Worm (Caenorhabditis elegans) whole organism, young adult: ENCODE data around the gene srw-73.

ENCODE experiments used
- B0261.1 ChIP-seq: sonication (generic microtip); optimal IDR thresholded peaks from 2 replicates; lab custom pipeline; 2016; ENCODE audit warnings: mild to moderate bottlenecking, missing genetic modification characterization, moderate library complexity, missing compliant biosample characterization
- F10E7.11 ChIP-seq: sonication (generic microtip); optimal IDR thresholded peaks from 2 replicates; lab custom pipeline; 2017; ENCODE audit warnings: mild to moderate bottlenecking, missing genetic modification characterization, moderate library complexity, missing compliant biosample characterization
- F22D6.2 ChIP-seq: sonication (generic microtip); optimal IDR thresholded peaks from 2 replicates; lab custom pipeline; 2016; ENCODE audit warnings: mild to moderate bottlenecking, missing genetic modification characterization, missing compliant biosample characterization
- F33H1.4 ChIP-seq: fragments of 200-800 bp; sonication (Bioruptor generic); IDR thresholded peaks from 2 replicates; pipeline ENCODE4 v1.3.6; 2022; ENCODE audit warnings: missing genetic modification reagents, missing genetic modification characterization, missing compliant biosample characterization
- F49E8.2 ChIP-seq: sonication (generic microtip); optimal IDR thresholded peaks from 3 replicates; lab custom pipeline; 2017; ENCODE audit warnings: missing genetic modification characterization, mild to moderate bottlenecking, missing compliant biosample characterization, antibody characterized with exemption, moderate library complexity; ENCODE audit not compliant: insufficient read depth
- F55B11.4 ChIP-seq: sonication (generic microtip); optimal IDR thresholded peaks from 2 replicates; lab custom pipeline; 2016; ENCODE audit warnings: missing compliant biosample characterization, missing genetic modification characterization, borderline replicate concordance; ENCODE audit not compliant: insufficient read depth
- F57A8.1 ChIP-seq: fragments of 200-800 bp; sonication (Bioruptor generic); optimal IDR thresholded peaks from 2 replicates; lab custom pipeline; 2018; ENCODE audit warnings: mild to moderate bottlenecking, missing genetic modification characterization, moderate library complexity, missing compliant biosample characterization
- K12H6.12 ChIP-seq: fragments of 200-800 bp; sonication (Bioruptor generic); optimal IDR thresholded peaks from 2 replicates; lab custom pipeline; 2018; ENCODE audit warnings: mild to moderate bottlenecking, missing genetic modification characterization, missing compliant biosample characterization
- ama-1 ChIP-seq, 3 experiments: fragments of 150-350 bp in 1 of 3; sonication (generic microtip) in 2 of 3; optimal IDR thresholded peaks; 2 replicates each; lab custom pipeline; 2014 to 2018; ENCODE audit warnings: missing biosample characterization in 2 of 3, missing genetic modification characterization in 2 of 3, missing genetic modification reagents in 2 of 3
- atf-7 ChIP-seq: sonication (generic microtip); optimal IDR thresholded peaks from 2 replicates; lab custom pipeline; 2017; ENCODE audit warnings: mild to moderate bottlenecking, missing genetic modification characterization, missing compliant biosample characterization
- athp-1 ChIP-seq: sonication (generic microtip); optimal IDR thresholded peaks from 2 replicates; lab custom pipeline; 2017; ENCODE audit warnings: mild to moderate bottlenecking, missing genetic modification characterization, missing compliant biosample characterization
- attf-5 ChIP-seq: fragments of 200-800 bp; sonication (Bioruptor generic); optimal IDR thresholded peaks from 2 replicates; lab custom pipeline; 2018; ENCODE audit warnings: mild to moderate bottlenecking, missing genetic modification characterization, missing compliant biosample characterization
- attf-6 ChIP-seq: fragments of 200-800 bp; sonication (Bioruptor generic); IDR thresholded peaks from 2 replicates; pipeline ENCODE4 v1.3.6; 2022; ENCODE audit warnings: missing genetic modification reagents, missing genetic modification characterization, missing compliant biosample characterization
- ccch-3 ChIP-seq: fragments of 200-800 bp; sonication (Bioruptor generic); optimal IDR thresholded peaks from 2 replicates; lab custom pipeline; 2018; ENCODE audit warnings: mild to moderate bottlenecking, missing genetic modification characterization, missing compliant biosample characterization
- cebp-1 ChIP-seq, 2 experiments: fragments of 200-800 bp in 1 of 2; sonication (Bioruptor generic) in 1 of 2; sonication (generic microtip) in 1 of 2; IDR thresholded peaks in 1 of 2; optimal IDR thresholded peaks in 1 of 2; 2 replicates each; pipeline versions ENCODE4 v1.3.6 to Lab custom; 2017 to 2022; ENCODE audit warnings: missing compliant biosample characterization in 2 of 2, missing genetic modification characterization in 2 of 2, mild to moderate bottlenecking in 1 of 2, missing genetic modification reagents in 1 of 2, moderate library complexity in 1 of 2
- ceh-27 ChIP-seq: fragments of 200-800 bp; sonication (Bioruptor generic); optimal IDR thresholded peaks from 2 replicates; lab custom pipeline; 2018; ENCODE audit warnings: mild to moderate bottlenecking, missing genetic modification characterization, moderate library complexity, missing compliant biosample characterization
- ceh-58 ChIP-seq: fragments of 200-800 bp; sonication (Bioruptor generic); IDR thresholded peaks from 2 replicates; pipeline ENCODE4 v1.3.6; 2022; ENCODE audit warnings: missing genetic modification characterization, missing compliant biosample characterization
- ceh-91 ChIP-seq: fragments of 200-800 bp; sonication (Bioruptor generic); IDR thresholded peaks from 2 replicates; pipeline ENCODE4 v1.3.6; 2022; ENCODE audit warnings: missing genetic modification reagents, missing genetic modification characterization, missing compliant biosample characterization
- chd-7 ChIP-seq: sonication (generic microtip); optimal IDR thresholded peaks from 2 replicates; lab custom pipeline; 2016; ENCODE audit warnings: mild to moderate bottlenecking, missing genetic modification characterization, moderate library complexity, missing compliant biosample characterization
- efl-1 ChIP-seq: fragments of 150-350 bp; optimal IDR thresholded peaks from 2 replicates; lab custom pipeline; 2014; ENCODE audit warnings: missing biosample characterization, missing genetic modification reagents, missing genetic modification characterization
- him-1 ChIP-seq: sonication (generic microtip); optimal IDR thresholded peaks from 2 replicates; lab custom pipeline; 2016; ENCODE audit warnings: missing genotype, missing genetic modification reagents, missing genetic modification characterization, missing compliant biosample characterization
- hmg-1.2 ChIP-seq: fragments of 200-800 bp; sonication (Bioruptor generic); IDR thresholded peaks from 2 replicates; pipeline ENCODE4 v1.3.6; 2022; ENCODE audit warnings: missing genetic modification reagents, missing genetic modification characterization, missing compliant biosample characterization
- hrde-1 ChIP-seq: sonication (generic microtip); optimal IDR thresholded peaks from 2 replicates; lab custom pipeline; 2016; ENCODE audit warnings: missing genetic modification characterization, mild to moderate bottlenecking, missing compliant biosample characterization, moderate library complexity, missing genotype, missing genetic modification reagents, borderline replicate concordance
- lag-1 ChIP-seq: fragments of 200-800 bp; sonication (Bioruptor generic); IDR thresholded peaks from 2 replicates; pipeline ENCODE4 v1.3.6; 2022; ENCODE audit warnings: missing genetic modification reagents, missing genetic modification characterization, missing compliant biosample characterization
- let-526 ChIP-seq: fragments of 200-800 bp; sonication (Bioruptor generic); IDR thresholded peaks from 2 replicates; pipeline ENCODE4 v1.3.6; 2022; ENCODE audit warnings: missing genetic modification reagents, missing genetic modification characterization, missing compliant biosample characterization
- lin-26 ChIP-seq: fragments of 200-800 bp; sonication (Bioruptor generic); IDR thresholded peaks from 2 replicates; pipeline ENCODE4 v1.3.6; 2022; ENCODE audit warnings: missing genetic modification reagents, missing genetic modification characterization, missing compliant biosample characterization
- lsl-1 ChIP-seq: fragments of 200-800 bp; sonication (Bioruptor generic); optimal IDR thresholded peaks from 2 replicates; lab custom pipeline; 2018; ENCODE audit warnings: mild to moderate bottlenecking, missing genetic modification characterization, moderate library complexity, missing compliant biosample characterization
- lsy-27 ChIP-seq: sonication (generic microtip); optimal IDR thresholded peaks from 2 replicates; lab custom pipeline; 2017; ENCODE audit warnings: missing genetic modification characterization, mild to moderate bottlenecking, missing compliant biosample characterization, antibody characterized with exemption, missing genotype, borderline replicate concordance; ENCODE audit not compliant: insufficient read depth
- madf-3 ChIP-seq: fragments of 200-800 bp; sonication (Bioruptor generic); IDR thresholded peaks from 2 replicates; pipeline ENCODE4 v1.3.6; 2022; ENCODE audit warnings: missing genetic modification reagents, missing genetic modification characterization, missing compliant biosample characterization
- mcd-1 ChIP-seq: fragments of 200-800 bp; sonication (Bioruptor generic); IDR thresholded peaks from 2 replicates; pipeline ENCODE4 v1.3.6; 2022; ENCODE audit warnings: missing genetic modification reagents, missing genetic modification characterization, missing compliant biosample characterization
- nfya-1 ChIP-seq: sonication (generic microtip); optimal IDR thresholded peaks from 2 replicates; lab custom pipeline; 2017; ENCODE audit warnings: antibody characterized with exemption, missing compliant biosample characterization, missing genetic modification characterization, borderline replicate concordance; ENCODE audit not compliant: insufficient read depth
- nfya-2 ChIP-seq: fragments of 200-800 bp; sonication (Bioruptor generic); IDR thresholded peaks from 2 replicates; pipeline ENCODE4 v1.3.6; 2022; ENCODE audit warnings: missing genetic modification reagents, missing genetic modification characterization, missing compliant biosample characterization
- pbrm-1 ChIP-seq: fragments of 200-800 bp; sonication (Bioruptor generic); IDR thresholded peaks from 2 replicates; pipeline ENCODE4 v1.3.6; 2022; ENCODE audit warnings: missing genetic modification reagents, missing genetic modification characterization, missing compliant biosample characterization
- repo-1 ChIP-seq: sonication (generic microtip); optimal IDR thresholded peaks from 2 replicates; lab custom pipeline; 2017; ENCODE audit warnings: mild to moderate bottlenecking, missing genetic modification characterization, missing compliant biosample characterization
- rpc-1 ChIP-seq, 2 experiments: fragments of 150-350 bp in 1 of 2; sonication (generic microtip) in 1 of 2; optimal IDR thresholded peaks; 2 replicates each; lab custom pipeline; 2014 to 2018; ENCODE audit warnings: missing biosample characterization in 1 of 2, missing genetic modification characterization in 1 of 2, missing genetic modification reagents in 1 of 2, missing genotype in 1 of 2
- sdz-38 ChIP-seq: sonication (generic microtip); optimal IDR thresholded peaks from 2 replicates; lab custom pipeline; 2016; ENCODE audit warnings: missing genotype, missing genetic modification characterization, missing compliant biosample characterization
- sea-2 ChIP-seq: fragments of 200-800 bp; sonication (Bioruptor generic); IDR thresholded peaks from 2 replicates; pipeline ENCODE4 v1.3.6; 2022; ENCODE audit warnings: missing genetic modification characterization, missing compliant biosample characterization
- snpc-1.3 ChIP-seq: sonication (generic microtip); optimal IDR thresholded peaks from 2 replicates; lab custom pipeline; 2017; ENCODE audit warnings: missing genetic modification characterization, mild to moderate bottlenecking, missing compliant biosample characterization, antibody characterized with exemption, moderate library complexity, missing genotype, missing genetic modification reagents; ENCODE audit not compliant: insufficient read depth
- snpc-4 ChIP-seq, 5 experiments: fragments of 150-350 bp in 1 of 5; sonication (generic microtip) in 4 of 5; optimal IDR thresholded peaks; 2 replicates each; lab custom pipeline; 2014 to 2018; ENCODE audit warnings: missing genetic modification characterization in 5 of 5, missing biosample characterization in 3 of 5, antibody characterized with exemption in 2 of 5, mild to moderate bottlenecking in 2 of 5, missing compliant biosample characterization in 2 of 5, missing genotype in 2 of 5, moderate library complexity in 2 of 5, missing genetic modification reagents in 1 of 5
- somi-1 ChIP-seq: fragments of 200-800 bp; sonication (Bioruptor generic); optimal IDR thresholded peaks from 2 replicates; lab custom pipeline; 2018; ENCODE audit warnings: mild to moderate bottlenecking, missing genetic modification characterization, missing compliant biosample characterization
- sptf-2 ChIP-seq: fragments of 200-800 bp; sonication (Bioruptor generic); optimal IDR thresholded peaks from 2 replicates; lab custom pipeline; 2018; ENCODE audit warnings: mild to moderate bottlenecking, missing genetic modification characterization, missing compliant biosample characterization
- tbp1 ChIP-seq: fragments of 200-800 bp; sonication (Bioruptor generic); optimal IDR thresholded peaks from 2 replicates; lab custom pipeline; 2018; ENCODE audit warnings: mild to moderate bottlenecking, missing genetic modification characterization, missing compliant biosample characterization
- unc-130 ChIP-seq: sonication (generic microtip); optimal IDR thresholded peaks from 2 replicates; lab custom pipeline; 2016; ENCODE audit warnings: missing genetic modification reagents, missing genetic modification characterization, missing compliant biosample characterization
- unc-62 ChIP-seq: fragments of 150-350 bp; optimal IDR thresholded peaks from 2 replicates; lab custom pipeline; 2014; ENCODE audit warnings: missing biosample characterization, missing genetic modification reagents, missing genetic modification characterization
- xnd-1 ChIP-seq: sonication (generic microtip); optimal IDR thresholded peaks from 2 replicates; lab custom pipeline; 2016; ENCODE audit warnings: missing genotype, missing genetic modification reagents, missing genetic modification characterization, missing compliant biosample characterization
- zim-3 ChIP-seq: sonication (generic microtip); optimal IDR thresholded peaks from 2 replicates; lab custom pipeline; 2017; ENCODE audit warnings: mild to moderate bottlenecking, missing genetic modification characterization, moderate library complexity, missing compliant biosample characterization

The srw-73 gene

ce11 chrV:16621894-16622293 is 33.6 kb upstream of the srw-73 start (continued):
- peak; percentile 79 for TF ChIP-seq attf-6 (GFP tag; lab: Robert Waterston, UW)
- no peak for TF ChIP-seq athp-1 (tag; lab: Kevin White, UChicago)
- TF ChIP-seq unc-62: no peak
- TF ChIP-seq F55B11.4 (tag; lab: Kevin White, UChicago): no peak
- no peak for TF ChIP-seq F33H1.4 (GFP tag; lab: Robert Waterston, UW)
- no peak for TF ChIP-seq F57A8.1 (GFP tag; lab: Kevin White, UChicago)
- no peak for TF ChIP-seq ccch-3 (GFP tag; lab: Kevin White, UChicago)
- no peak for TF ChIP-seq let-526 (GFP tag; lab: Robert Waterston, UW)
- TF ChIP-seq snpc-4 (GFP tag; optimal IDR thresholded peaks at IDR 0.05; lab: Kevin White, UChicago): no peak
- peak in 2 of 4 experiments; percentile 1 to 58 for TF ChIP-seq snpc-4 (tag; optimal IDR thresholded peaks at IDR 0.05; lab: Kevin White, UChicago)
- TF ChIP-seq K12H6.12 (tag; lab: Kevin White, UChicago): no peak
- TF ChIP-seq somi-1: no peak
- no peak for TF ChIP-seq hrde-1
- TF ChIP-seq nfya-1 (tag; lab: Kevin White, UChicago): no peak
- no peak; the same call in 1 of the 2 replicates for TF ChIP-seq mcd-1 (GFP tag; lab: Robert Waterston, UW)
- no peak for TF ChIP-seq nfya-2 (GFP tag; lab: Robert Waterston, UW)
- no peak for TF ChIP-seq chd-7 (tag; lab: Kevin White, UChicago)
- TF ChIP-seq cebp-1 (GFP tag; IDR thresholded peaks at IDR 0.05; lab: Robert Waterston, UW): no peak
- no peak for TF ChIP-seq cebp-1 (tag; optimal IDR thresholded peaks at IDR 0.05; lab: Kevin White, UChicago)
- TF ChIP-seq efl-1 (GFP tag; lab: Kevin White, UChicago): no peak
- TF ChIP-seq unc-130: no peak
- peak; percentile 29 for TF ChIP-seq attf-5 (GFP tag; lab: Kevin White, UChicago)
- TF ChIP-seq ceh-58 (GFP tag; lab: Robert Waterston, UW): no peak
- 0 out of 2 replicates have a peak, but pooled peaks have one; percentile 43 for TF ChIP-seq lag-1
- no peak for TF ChIP-seq zim-3 (tag; lab: Kevin White, UChicago)
- TF ChIP-seq ama-1 (optimal IDR thresholded peaks at IDR 0.05; lab: Kevin White, UChicago): no peak
- TF ChIP-seq ama-1 (GFP tag; optimal IDR thresholded peaks at IDR 0.05; lab: Kevin White, UChicago): no peak
- peak; percentile 28; the same call in 1 of the 2 replicates for TF ChIP-seq hmg-1.2 (GFP tag; lab: Robert Waterston, UW)
- no peak for TF ChIP-seq madf-3 (GFP tag; lab: Robert Waterston, UW)
- peak; percentile 93 for TF ChIP-seq tbp1 (GFP tag; lab: Kevin White, UChicago)
- TF ChIP-seq atf-7 (tag; lab: Kevin White, UChicago): no peak
- TF ChIP-seq ceh-91 (GFP tag; lab: Robert Waterston, UW): no peak
- TF ChIP-seq lsy-27: no peak
- peak; percentile 69; the same call in 1 of the 2 replicates for TF ChIP-seq lin-26
- no peak for TF ChIP-seq xnd-1 (tag; lab: Kevin White, UChicago)
- TF ChIP-seq pbrm-1: no peak
- TF ChIP-seq him-1 (tag; lab: Kevin White, UChicago): peak; percentile 83
- TF ChIP-seq F10E7.11 (tag; lab: Kevin White, UChicago): no peak
- no peak for TF ChIP-seq lsl-1 (GFP tag; lab: Kevin White, UChicago)
- TF ChIP-seq rpc-1 (optimal IDR thresholded peaks at IDR 0.05; lab: Kevin White, UChicago): peak; percentile 61
- TF ChIP-seq rpc-1 (tag; optimal IDR thresholded peaks at IDR 0.05; lab: Kevin White, UChicago): peak; percentile 76
- TF ChIP-seq sdz-38: no peak
- no peak for TF ChIP-seq repo-1
- no peak for TF ChIP-seq F49E8.2 (tag; lab: Kevin White, UChicago)
- peak; percentile 82 for TF ChIP-seq B0261.1 (tag; lab: Kevin White, UChicago)
- TF ChIP-seq sptf-2 (GFP tag; lab: Kevin White, UChicago): no peak
- TF ChIP-seq ceh-27: peak; percentile 18
- TF ChIP-seq snpc-1.3 (tag; lab: Kevin White, UChicago): no peak
- no peak for TF ChIP-seq F22D6.2 (tag; lab: Kevin White, UChicago)
- no peak for TF ChIP-seq sea-2 (GFP tag; lab: Robert Waterston, UW)
